Worm (Caenorhabditis elegans): ENCODE results near the gene ZK105.1.
A peak's percentile ranks its signal among the peaks of the same experiment; 100 is the strongest.

The ZK105.1 gene

ce11 chrV:7730488-7730887, 16.7 kb downstream of the ZK105.1 start (continued):
- peak; percentile 46; the same call in 1 of the 2 replicates for TF ChIP-seq D2030.7 (GFP tag; IDR thresholded peaks at IDR 0.05)
- TF ChIP-seq gei-17 (GFP tag; optimal IDR thresholded peaks at IDR 0.05), result no peak
- peak; percentile 42; the same call in 1 of the 2 replicates for TF ChIP-seq hmg-1.2 (GFP tag; IDR thresholded peaks at IDR 0.05)
- no peak for TF ChIP-seq ets-4 (GFP tag; optimal IDR thresholded peaks at IDR 0.05)
- peak; percentile 53; the same call in 1 of the 2 replicates for TF ChIP-seq nfyb-1 (GFP tag; IDR thresholded peaks at IDR 0.05)
- TF ChIP-seq ztf-28 (GFP tag; IDR thresholded peaks at IDR 0.05), result 0 out of 2 replicates have a peak, but pooled peaks have one; percentile 24
- TF ChIP-seq snpc-3.4 (tag; optimal IDR thresholded peaks at IDR 0.05), result peak; percentile 30
- peak; percentile 32 for TF ChIP-seq chd-7 (tag; optimal IDR thresholded peaks at IDR 0.05)
- peak; percentile 12 for TF ChIP-seq lsl-1 (GFP tag; optimal IDR thresholded peaks at IDR 0.05)
- peak; percentile 86 for TF ChIP-seq tbp1 (GFP tag; optimal IDR thresholded peaks at IDR 0.05)
- 0 out of 2 replicates have a peak, but pooled peaks have one; percentile 30 for TF ChIP-seq rcor-1 (GFP tag; IDR thresholded peaks at IDR 0.05)
- peak; percentile 22 for TF ChIP-seq ceh-27 (GFP tag; optimal IDR thresholded peaks at IDR 0.05)
- no peak for TF ChIP-seq cebp-1 (GFP tag; IDR thresholded peaks at IDR 0.05)
- peak; percentile 47 for TF ChIP-seq cebp-1 (tag; optimal IDR thresholded peaks at IDR 0.05)
- no peak for TF ChIP-seq efl-1 (GFP tag; optimal IDR thresholded peaks at IDR 0.05)
- peak; percentile 35 for TF ChIP-seq nhr-90 (tag; optimal IDR thresholded peaks at IDR 0.05)
- TF ChIP-seq attf-3 (GFP tag; conservative IDR thresholded peaks at IDR 0.05), result no peak
- peak; percentile 52; the same call in 1 of the 2 replicates for TF ChIP-seq lin-26 (GFP tag; IDR thresholded peaks at IDR 0.05)
- TF ChIP-seq B0336.3 (GFP tag; IDR thresholded peaks at IDR 0.05), result 0 out of 2 replicates have a peak, but pooled peaks have one; percentile 18
- peak; percentile 76 for TF ChIP-seq B0261.1 (tag; optimal IDR thresholded peaks at IDR 0.05)
- TF ChIP-seq K12H6.12 (tag; optimal IDR thresholded peaks at IDR 0.05), result peak; percentile 49
- no peak for TF ChIP-seq bed-2 (GFP tag; IDR thresholded peaks at IDR 0.05)
- TF ChIP-seq ztf-6 (GFP tag; IDR thresholded peaks at IDR 0.05), result no peak
- TF ChIP-seq F37B4.10 (GFP tag; IDR thresholded peaks at IDR 0.05), result no peak
- no peak for TF ChIP-seq tlf-1 (GFP tag; optimal IDR thresholded peaks at IDR 0.05)
- TF ChIP-seq madf-3 (GFP tag; IDR thresholded peaks at IDR 0.05), result no peak
- TF ChIP-seq F49E8.2 (tag; optimal IDR thresholded peaks at IDR 0.05; ENCODE audit: insufficient read depth), result no peak
- peak; percentile 29 for TF ChIP-seq lin-54 (GFP tag; optimal IDR thresholded peaks at IDR 0.05)

DNA sequence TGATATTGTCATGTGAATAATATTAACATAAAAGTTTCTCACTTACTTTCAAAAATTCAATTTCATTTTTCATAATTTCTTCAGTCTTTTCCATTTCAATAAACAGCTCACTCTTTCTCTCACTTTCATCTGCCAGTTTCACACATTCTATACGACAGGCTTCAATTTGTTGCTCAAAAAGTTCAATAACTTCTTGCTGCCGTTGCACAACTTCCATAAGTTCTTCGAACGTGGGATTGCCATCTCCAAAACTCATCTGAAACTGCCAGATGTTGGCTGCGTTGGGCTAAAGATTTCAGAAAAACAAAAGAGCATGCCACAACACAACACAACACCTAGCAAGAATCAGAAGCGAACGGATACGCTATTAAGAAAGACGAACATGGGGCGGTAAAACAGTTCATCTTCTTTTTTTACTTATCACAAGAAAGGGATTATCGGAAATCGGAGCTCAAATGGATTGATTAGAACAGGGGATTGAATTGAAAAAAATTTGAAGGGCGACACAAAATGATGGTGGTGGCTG, 19.5 kb downstream of the ZK105.1 start:
- peak; percentile 58 for TF ChIP-seq nfyb-1 (GFP tag; IDR thresholded peaks at IDR 0.05)
- TF ChIP-seq mcd-1 (GFP tag; IDR thresholded peaks at IDR 0.05), result 0 out of 2 replicates have a peak, but pooled peaks have one; percentile 12
- no peak for TF ChIP-seq tbx-9 (tag; optimal IDR thresholded peaks at IDR 0.05; ENCODE audit: borderline replicate concordance)
- TF ChIP-seq lin-40 (tag; optimal IDR thresholded peaks at IDR 0.05), result no peak
- no peak for TF ChIP-seq attf-6 (GFP tag; IDR thresholded peaks at IDR 0.05)
- no peak for TF ChIP-seq B0261.1 (tag; optimal IDR thresholded peaks at IDR 0.05)
- TF ChIP-seq F52B5.7 (tag; optimal IDR thresholded peaks at IDR 0.05), result peak; percentile 9
- TF ChIP-seq ets-4 (GFP tag; optimal IDR thresholded peaks at IDR 0.05), result no peak
- TF ChIP-seq mxl-1 (tag; optimal IDR thresholded peaks at IDR 0.05), result peak; percentile 26
- no peak for TF ChIP-seq ztf-25 (GFP tag; IDR thresholded peaks at IDR 0.05)
- 0 out of 2 replicates have a peak, but pooled peaks have one; percentile 77 for TF ChIP-seq cebp-2 (GFP tag; IDR thresholded peaks at IDR 0.05)
- 0 out of 2 replicates have a peak, but pooled peaks have one; percentile 15 for TF ChIP-seq aptf-3 (GFP tag; IDR thresholded peaks at IDR 0.05)
- TF ChIP-seq F49E8.2 (tag; optimal IDR thresholded peaks at IDR 0.05; ENCODE audit: insufficient read depth), result peak; percentile 31
- TF ChIP-seq F23B12.7 (tag; optimal IDR thresholded peaks at IDR 0.05; ENCODE audit: insufficient read depth), result no peak
- TF ChIP-seq sdz-38 (tag; optimal IDR thresholded peaks at IDR 0.05), result no peak
- TF ChIP-seq B0336.3 (GFP tag; IDR thresholded peaks at IDR 0.05), result peak; percentile 80
- no peak for TF ChIP-seq ccch-3 (GFP tag; optimal IDR thresholded peaks at IDR 0.05)
- no peak for TF ChIP-seq hlh-12 (tag; optimal IDR thresholded peaks at IDR 0.05)
- peak; percentile 42; the same call in 1 of the 2 replicates for TF ChIP-seq madf-6 (GFP tag; IDR thresholded peaks at IDR 0.05)
- TF ChIP-seq hmg-20 (GFP tag; IDR thresholded peaks at IDR 0.05), result no peak
- TF ChIP-seq athp-1 (tag; optimal IDR thresholded peaks at IDR 0.05), result peak; percentile 49
- TF ChIP-seq pbrm-1 (GFP tag; IDR thresholded peaks at IDR 0.05), result 0 out of 2 replicates have a peak, but pooled peaks have one; percentile 32
- no peak for TF ChIP-seq attf-5 (GFP tag; optimal IDR thresholded peaks at IDR 0.05)
- no peak for TF ChIP-seq zim-3 (tag; optimal IDR thresholded peaks at IDR 0.05)

All from whole organism, young adult.